Worm (Caenorhabditis elegans) whole organism, mixed stage, embryonic: ENCODE measurements around the gene C29E4.11.

ENCODE experiments used
- M03D4.4 ChIP-seq: sonication (generic microtip); optimal IDR thresholded peaks from 2 replicates; lab custom pipeline; 2017; ENCODE audit warnings: mild to moderate bottlenecking, missing genetic modification characterization, missing compliant biosample characterization
- blmp-1 ChIP-seq: fragments of 150-350 bp; optimal IDR thresholded peaks from 2 replicates; lab custom pipeline; 2014; ENCODE audit warnings: missing biosample characterization, missing genetic modification characterization
- ces-1 ChIP-seq: fragments of 150-350 bp; optimal IDR thresholded peaks from 2 replicates; lab custom pipeline; 2014; ENCODE audit warnings: missing biosample characterization, missing genetic modification reagents, missing genetic modification characterization
- elt-1 ChIP-seq: sonication (generic microtip); optimal IDR thresholded peaks from 2 replicates; lab custom pipeline; 2017; ENCODE audit warnings: missing genetic modification characterization, mild to moderate bottlenecking, missing compliant biosample characterization, antibody characterized with exemption, moderate library complexity, borderline replicate concordance; ENCODE audit not compliant: insufficient read depth
- elt-3 ChIP-seq: fragments of 150-350 bp; optimal IDR thresholded peaks from 2 replicates; lab custom pipeline; 2014; ENCODE audit warnings: missing biosample characterization, missing genetic modification characterization
- ham-2 ChIP-seq: fragments of 200-800 bp; sonication (Bioruptor generic); optimal IDR thresholded peaks from 2 replicates; lab custom pipeline; 2018; ENCODE audit warnings: mild to moderate bottlenecking, missing genetic modification characterization, missing compliant biosample characterization
- mep-1 ChIP-seq: fragments of 150-350 bp; optimal IDR thresholded peaks from 2 replicates; lab custom pipeline; 2017; ENCODE audit warnings: missing biosample characterization, missing genetic modification reagents, missing genetic modification characterization, inconsistent platforms
- mls-2 ChIP-seq: sonication (generic microtip); optimal IDR thresholded peaks from 2 replicates; lab custom pipeline; 2016; ENCODE audit warnings: mild to moderate bottlenecking, missing genetic modification characterization, moderate library complexity, missing compliant biosample characterization
- nhr-28 ChIP-seq: fragments of 150-350 bp; optimal IDR thresholded peaks from 2 replicates; lab custom pipeline; 2014; ENCODE audit warnings: missing biosample characterization, missing genetic modification characterization
- nhr-76 ChIP-seq: sonication (generic microtip); optimal IDR thresholded peaks from 2 replicates; lab custom pipeline; 2017; ENCODE audit warnings: missing biosample characterization, missing genetic modification characterization
- pha-4 ChIP-seq: fragments of 150-350 bp; optimal IDR thresholded peaks from 2 replicates; lab custom pipeline; 2018; ENCODE audit warnings: missing biosample characterization, missing genetic modification reagents, missing genetic modification characterization
- snpc-4 ChIP-seq: fragments of 150-350 bp; optimal IDR thresholded peaks from 2 replicates; lab custom pipeline; 2014; ENCODE audit warnings: missing biosample characterization, missing genetic modification characterization
- sptf-1 ChIP-seq: sonication (generic microtip); optimal IDR thresholded peaks from 2 replicates; lab custom pipeline; 2017; ENCODE audit warnings: mild to moderate bottlenecking, missing genetic modification characterization, moderate library complexity, missing compliant biosample characterization
- unc-120 ChIP-seq: sonication (generic microtip); optimal IDR thresholded peaks from 2 replicates; lab custom pipeline; 2017; ENCODE audit warnings: missing genetic modification characterization, missing compliant biosample characterization; ENCODE audit not compliant: poor library complexity, severe bottlenecking

DNA sequence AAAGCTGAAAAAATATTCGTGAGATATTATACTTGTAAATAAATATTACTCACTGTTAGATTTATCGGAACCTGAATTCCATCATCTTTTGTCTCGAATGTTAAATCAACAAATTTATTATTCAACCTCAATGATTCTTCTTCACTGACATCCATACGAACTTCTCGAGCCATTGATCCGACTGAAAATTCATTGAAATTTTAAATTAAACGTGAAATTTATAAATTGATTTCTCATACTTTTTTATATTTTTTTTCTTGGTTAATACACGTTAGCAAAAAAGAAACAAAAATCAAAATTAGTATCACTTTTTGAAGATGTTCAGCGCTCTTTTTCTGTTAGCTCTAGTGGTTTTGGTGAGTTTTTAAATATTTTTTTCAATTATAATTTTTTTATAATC lies 38.1 kb downstream of the C29E4.11 start, which contains the start of gene C29E4.14:
- no peak for TF ChIP-seq nhr-76 (tag; lab: Kevin White, UChicago)
- no peak for TF ChIP-seq sptf-1 (tag; lab: Kevin White, UChicago)
- no peak for TF ChIP-seq M03D4.4
- TF ChIP-seq ces-1 (GFP tag; lab: Kevin White, UChicago), result no peak
- no peak for TF ChIP-seq snpc-4 (tag; lab: Kevin White, UChicago)
- TF ChIP-seq nhr-28, result no peak
- TF ChIP-seq ham-2 (GFP tag; lab: Kevin White, UChicago), result no peak
- no peak for TF ChIP-seq mep-1 (tag; lab: Kevin White, UChicago)
- TF ChIP-seq elt-3 (tag; lab: Kevin White, UChicago), result no peak
- no peak for TF ChIP-seq elt-1 (tag; lab: Kevin White, UChicago)
- no peak for TF ChIP-seq unc-120 (tag; lab: Kevin White, UChicago)
- TF ChIP-seq pha-4 (tag; lab: Kevin White, UChicago), result no peak
- no peak for TF ChIP-seq mls-2 (tag; lab: Kevin White, UChicago)
- no peak for TF ChIP-seq blmp-1
